Worm (Caenorhabditis elegans): ENCODE results near the gene F15E6.10.

DNA sequence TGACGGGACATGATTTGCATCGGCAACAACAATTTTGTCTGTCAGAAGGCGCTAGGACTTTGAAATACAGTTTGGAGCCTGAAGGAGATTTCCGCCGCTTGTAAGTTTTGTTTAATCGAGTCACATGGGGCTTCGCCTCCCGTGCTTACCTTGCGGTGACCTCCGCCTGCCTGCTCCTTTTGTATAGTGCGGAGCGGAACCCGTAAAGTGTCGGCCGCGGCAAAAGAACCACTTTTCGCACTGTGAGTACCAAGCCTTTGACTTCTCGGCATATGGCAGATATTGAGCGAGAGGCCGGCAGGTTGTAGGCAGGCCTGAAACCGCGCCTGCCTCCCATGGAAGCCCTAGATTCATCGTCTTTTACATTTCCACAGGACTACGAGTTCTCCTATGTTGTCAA lies 26.7 kb upstream of the F15E6.10 start:
- TF ChIP-seq ceh-82 (tag; optimal IDR thresholded peaks at IDR 0.05): no peak
- TF ChIP-seq unc-62 (GFP tag; optimal IDR thresholded peaks at IDR 0.05): no peak
- no peak for TF ChIP-seq skn-1 (tag; optimal IDR thresholded peaks at IDR 0.05)
- no peak for TF ChIP-seq nhr-237 (tag; optimal IDR thresholded peaks at IDR 0.05)
- no peak for TF ChIP-seq pqm-1 (tag; optimal IDR thresholded peaks at IDR 0.05)
